Fruit fly (Drosophila melanogaster): ENCODE results near the gene L2HGDH.

The L2HGDH gene

dm6 chr2L:18987078-18987895 lies 13.0 kb upstream of the L2HGDH start, which contains the start of the genes Swip-1 and EMC5:
Swip-1 (minus strand) TSS chr2L:18987280.
EMC5 (plus strand) TSS chr2L:18987707.
- no peak for TF ChIP-seq usp (GFP tag; optimal IDR thresholded peaks at IDR 0.05)

- TF ChIP-seq pan (optimal IDR thresholded peaks at IDR 0.05) (no peak), CG8478 (optimal IDR thresholded peaks at IDR 0.05) (no peak), EcR (GFP tag; optimal IDR thresholded peaks at IDR 0.05) (no peak), usp (GFP tag; optimal IDR thresholded peaks at IDR 0.05) (no peak), psq (optimal IDR thresholded peaks at IDR 0.05) (no peak), Dll (optimal IDR thresholded peaks at IDR 0.05) (no peak)
These were observed 11.9 kb upstream of the L2HGDH start for dm6 chr2L:18986125-18986498.

- no peak for TF ChIP-seq usp (GFP tag; optimal IDR thresholded peaks at IDR 0.05)
These were observed 11.2 kb upstream of the L2HGDH start for dm6 chr2L:18985201-18986124.

- TF ChIP-seq Dll (optimal IDR thresholded peaks at IDR 0.05) (no peak), pan (optimal IDR thresholded peaks at IDR 0.05) (no peak), EcR (GFP tag; optimal IDR thresholded peaks at IDR 0.05) (no peak), psq (optimal IDR thresholded peaks at IDR 0.05) (no peak), usp (GFP tag; optimal IDR thresholded peaks at IDR 0.05) (no peak), CG8478 (optimal IDR thresholded peaks at IDR 0.05) (no peak)
These were observed 9.9 kb upstream of the L2HGDH start for dm6 chr2L:18984158-18984557.

dm6 chr2L:18982826-18983758 lies 8.8 kb upstream of the L2HGDH start:
- TF ChIP-seq usp (GFP tag; optimal IDR thresholded peaks at IDR 0.05) (no peak), EcR (GFP tag; optimal IDR thresholded peaks at IDR 0.05) (no peak), pan (optimal IDR thresholded peaks at IDR 0.05) (no peak), psq (optimal IDR thresholded peaks at IDR 0.05) (no peak), CG8478 (optimal IDR thresholded peaks at IDR 0.05) (no peak), Dll (optimal IDR thresholded peaks at IDR 0.05) (no peak)

dm6 chr2L:18981947-18982579 lies 7.8 kb upstream of the L2HGDH start:
- TF ChIP-seq psq (optimal IDR thresholded peaks at IDR 0.05) (no peak), usp (GFP tag; optimal IDR thresholded peaks at IDR 0.05) (no peak), CG8478 (optimal IDR thresholded peaks at IDR 0.05) (no peak), Dll (optimal IDR thresholded peaks at IDR 0.05) (no peak), pan (optimal IDR thresholded peaks at IDR 0.05) (no peak), EcR (GFP tag; optimal IDR thresholded peaks at IDR 0.05) (no peak)

dm6 chr2L:18981484-18981883 lies 7.2 kb upstream of the L2HGDH start:
- TF ChIP-seq CG8478 (optimal IDR thresholded peaks at IDR 0.05) (no peak), pan (optimal IDR thresholded peaks at IDR 0.05) (no peak), Dll (optimal IDR thresholded peaks at IDR 0.05) (no peak), EcR (GFP tag; optimal IDR thresholded peaks at IDR 0.05) (no peak), usp (GFP tag; optimal IDR thresholded peaks at IDR 0.05) (no peak), psq (optimal IDR thresholded peaks at IDR 0.05) (no peak)

- no peak for TF ChIP-seq psq (optimal IDR thresholded peaks at IDR 0.05)
These were observed 6.7 kb upstream of the L2HGDH start for dm6 chr2L:18980982-18981381.

dm6 chr2L:18979407-18979806 lies 5.2 kb upstream of the L2HGDH start:
- TF ChIP-seq usp (GFP tag; optimal IDR thresholded peaks at IDR 0.05) = no peak
- TF ChIP-seq Dll (optimal IDR thresholded peaks at IDR 0.05) = no peak
- no peak for TF ChIP-seq CG8478 (optimal IDR thresholded peaks at IDR 0.05)
- TF ChIP-seq EcR (GFP tag; optimal IDR thresholded peaks at IDR 0.05) = no peak
- TF ChIP-seq pan (optimal IDR thresholded peaks at IDR 0.05) = no peak
- TF ChIP-seq psq (optimal IDR thresholded peaks at IDR 0.05) = no peak

dm6 chr2L:18978923-18979322 lies 4.7 kb upstream of the L2HGDH start:
- TF ChIP-seq usp (GFP tag; optimal IDR thresholded peaks at IDR 0.05) (no peak), psq (optimal IDR thresholded peaks at IDR 0.05) (no peak), CG8478 (optimal IDR thresholded peaks at IDR 0.05) (no peak), EcR (GFP tag; optimal IDR thresholded peaks at IDR 0.05) (no peak), Dll (optimal IDR thresholded peaks at IDR 0.05) (no peak), pan (optimal IDR thresholded peaks at IDR 0.05) (no peak)

dm6 chr2L:18976749-18977148 lies 2.5 kb upstream of the L2HGDH start:
- TF ChIP-seq psq (optimal IDR thresholded peaks at IDR 0.05) = no peak
- no peak for TF ChIP-seq usp (GFP tag; optimal IDR thresholded peaks at IDR 0.05)
- no peak for TF ChIP-seq CG8478 (optimal IDR thresholded peaks at IDR 0.05)
- TF ChIP-seq Dll (optimal IDR thresholded peaks at IDR 0.05) = no peak
- no peak for TF ChIP-seq EcR (GFP tag; optimal IDR thresholded peaks at IDR 0.05)
- TF ChIP-seq pan (optimal IDR thresholded peaks at IDR 0.05) = no peak

Data from whole organism.